Fruit fly (Drosophila melanogaster): Measurements from ENCODE around the gene CG33645.
A peak's percentile ranks its signal among the peaks of the same experiment; 100 is the strongest.

The CG33645 gene

dm6 chr2L:13549973-13550458, 17.4 kb downstream of the CG33645 start, which contains the start of gene kuz (continued):
- TF ChIP-seq kni (GFP tag; optimal IDR thresholded peaks at IDR 0.05) = peak; percentile 50
- no peak for TF ChIP-seq Mrtf (GFP tag; IDR thresholded peaks at IDR 0.05)
- TF ChIP-seq stc (GFP tag; IDR thresholded peaks at IDR 0.05) = peak; percentile 40; the same call in 1 of the 2 replicates
- peak; percentile 31 for TF ChIP-seq tap (tag; optimal IDR thresholded peaks at IDR 0.05)
- no peak for TF ChIP-seq fu2 (GFP tag; optimal IDR thresholded peaks at IDR 0.05)
- no peak for TF ChIP-seq CG7357 (GFP tag; IDR thresholded peaks at IDR 0.05)
- TF ChIP-seq Fer1 (GFP tag; optimal IDR thresholded peaks at IDR 0.05) = peak; percentile 48
- no peak for TF ChIP-seq prd (optimal IDR thresholded peaks at IDR 0.05)
- TF ChIP-seq prd (GFP tag; IDR thresholded peaks at IDR 0.05) = no peak; the same call in 2 of the 3 replicates
- TF ChIP-seq sqz (GFP tag; optimal IDR thresholded peaks at IDR 0.05) = peak; percentile 99
- peak; percentile 97 for TF ChIP-seq cg (GFP tag; optimal IDR thresholded peaks at IDR 0.05)
- TF ChIP-seq odd (GFP tag; optimal IDR thresholded peaks at IDR 0.05) = peak; percentile 21
- TF ChIP-seq Hey (tag; optimal IDR thresholded peaks at IDR 0.05) = peak; percentile 21
- peak; percentile 61 for TF ChIP-seq lab (GFP tag; optimal IDR thresholded peaks at IDR 0.05)
- TF ChIP-seq slbo (GFP tag; IDR thresholded peaks at IDR 0.05) = 0 out of 2 replicates have a peak, but pooled peaks have one; percentile 16
- peak; percentile 64 for TF ChIP-seq HmgZ (tag; optimal IDR thresholded peaks at IDR 0.05)
- TF ChIP-seq insv (GFP tag; optimal IDR thresholded peaks at IDR 0.05) = no peak
- peak; percentile 54 for TF ChIP-seq MTF-1 (GFP tag; optimal IDR thresholded peaks at IDR 0.05; ENCODE audit: borderline replicate concordance)
- no peak for TF ChIP-seq maf-S (GFP tag; optimal IDR thresholded peaks at IDR 0.05)
- peak; percentile 4 for TF ChIP-seq tx (GFP tag; optimal IDR thresholded peaks at IDR 0.05)
- TF ChIP-seq vvl (GFP tag; IDR thresholded peaks at IDR 0.05) = peak; percentile 71; the same call in 1 of the 2 replicates
- peak; percentile 65 for TF ChIP-seq CG1603 (tag; optimal IDR thresholded peaks at IDR 0.05)
- no peak for TF ChIP-seq Kr (GFP tag; optimal IDR thresholded peaks at IDR 0.05)
- peak; percentile 95 for TF ChIP-seq sug (tag; optimal IDR thresholded peaks at IDR 0.05)
- TF ChIP-seq br (optimal IDR thresholded peaks at IDR 0.05) = no peak
- TF ChIP-seq fd96Cb (tag; optimal IDR thresholded peaks at IDR 0.05) = no peak
- no peak for TF ChIP-seq CG18764 (GFP tag; optimal IDR thresholded peaks at IDR 0.05)
- no peak for TF ChIP-seq CG11696 (GFP tag; IDR thresholded peaks at IDR 0.05)
- peak; percentile 41; the same call in 1 of the 3 replicates for TF ChIP-seq zfh1 (GFP tag; IDR thresholded peaks at IDR 0.05)
- TF ChIP-seq CG3163 (GFP tag; optimal IDR thresholded peaks at IDR 0.05) = peak; percentile 41
- no peak for TF ChIP-seq h (optimal IDR thresholded peaks at IDR 0.05)
- no peak for TF ChIP-seq Hr39 (optimal IDR thresholded peaks at IDR 0.05)
- no peak for TF ChIP-seq jing (GFP tag; optimal IDR thresholded peaks at IDR 0.05)
- TF ChIP-seq CG31441 (GFP tag; IDR thresholded peaks at IDR 0.05) = peak; percentile 29; the same call in 1 of the 2 replicates
- peak; percentile 2 for TF ChIP-seq pfk (GFP tag; optimal IDR thresholded peaks at IDR 0.05)
- TF ChIP-seq CG3838 (GFP tag; optimal IDR thresholded peaks at IDR 0.05) = no peak
- TF ChIP-seq CG3847 (GFP tag; IDR thresholded peaks at IDR 0.05) = no peak
- TF ChIP-seq CG12071 (GFP tag; optimal IDR thresholded peaks at IDR 0.05) = peak; percentile 32
- TF ChIP-seq CG1602 (GFP tag; optimal IDR thresholded peaks at IDR 0.05) = no peak
- TF ChIP-seq esg (GFP tag; conservative IDR thresholded peaks at IDR 0.05) = no peak
- TF ChIP-seq Xrp1 (GFP tag; IDR thresholded peaks at IDR 0.05) = peak; percentile 39; the same call in 1 of the 2 replicates
- TF ChIP-seq nau (GFP tag; optimal IDR thresholded peaks at IDR 0.05) = peak; percentile 25
- peak; percentile 0 for TF ChIP-seq zen (tag; optimal IDR thresholded peaks at IDR 0.05)
- TF ChIP-seq CG9817 (tag; optimal IDR thresholded peaks at IDR 0.05) = peak; percentile 18
- TF ChIP-seq grau (tag; optimal IDR thresholded peaks at IDR 0.05) = peak; percentile 40
- TF ChIP-seq CG17385 (GFP tag; optimal IDR thresholded peaks at IDR 0.05) = peak; percentile 56
- no peak for TF ChIP-seq Hr78 (GFP tag; optimal IDR thresholded peaks at IDR 0.05)
- TF ChIP-seq yki (optimal IDR thresholded peaks at IDR 0.05) = no peak
- no peak for TF ChIP-seq slp2 (GFP tag; optimal IDR thresholded peaks at IDR 0.05)
- peak; percentile 27; the same call in 1 of the 2 replicates for TF ChIP-seq sens-2 (GFP tag; IDR thresholded peaks at IDR 0.05)
- 0 out of 2 replicates have a peak, but pooled peaks have one; percentile 32 for TF ChIP-seq Taf1 (GFP tag; IDR thresholded peaks at IDR 0.05)
- peak; percentile 4 for TF ChIP-seq CG6254 (GFP tag; optimal IDR thresholded peaks at IDR 0.05)
